Worm (Caenorhabditis elegans) whole organism, midembryonic: ENCODE results near the gene K11D12.12.

Experiments
- T22C8.4 ChIP-seq: fragments of 200-800 bp; sonication (Bioruptor generic); IDR thresholded peaks from 2 replicates; pipeline ENCODE4 v1.3.6; 2022; ENCODE audit warnings: missing genetic modification characterization, missing compliant biosample characterization
- cog-1 ChIP-seq: sonication (generic microtip); optimal IDR thresholded peaks from 2 replicates; lab custom pipeline; 2016; ENCODE audit warnings: missing genetic modification characterization, missing compliant biosample characterization
- flt-1 ChIP-seq: fragments of 200-800 bp; sonication (Bioruptor generic); IDR thresholded peaks from 2 replicates; pipeline ENCODE4 v1.3.6; 2022; ENCODE audit warnings: missing genetic modification characterization, missing compliant biosample characterization
- klf-2 ChIP-seq: fragments of 200-800 bp; sonication (Bioruptor generic); conservative IDR thresholded peaks from 2 replicates; pipeline ENCODE4 v1.3.6; 2022; ENCODE audit warnings: missing genetic modification reagents, missing genetic modification characterization, missing compliant biosample characterization
- med-1 ChIP-seq: sonication (generic microtip); optimal IDR thresholded peaks from 2 replicates; lab custom pipeline; 2017; ENCODE audit warnings: missing genetic modification characterization, mild to moderate bottlenecking, missing compliant biosample characterization, antibody characterized with exemption, missing genetic modification reagents; ENCODE audit not compliant: insufficient read depth
- ref-1 ChIP-seq: fragments of 200-800 bp; sonication (Bioruptor generic); conservative IDR thresholded peaks from 2 replicates; pipeline ENCODE4 v1.3.6; 2022; ENCODE audit warnings: missing genetic modification reagents, missing genetic modification characterization, missing compliant biosample characterization
- tab-1 ChIP-seq: fragments of 200-800 bp; sonication (Bioruptor generic); IDR thresholded peaks from 2 replicates; pipeline ENCODE4 v1.3.6; 2022; ENCODE audit warnings: missing genetic modification characterization, missing compliant biosample characterization
- ztf-23 ChIP-seq: fragments of 200-800 bp; sonication (Bioruptor generic); IDR thresholded peaks from 2 replicates; pipeline ENCODE4 v1.3.6; 2022; ENCODE audit warnings: missing genetic modification reagents, missing genetic modification characterization, missing compliant biosample characterization
- ztf-29 ChIP-seq: fragments of 200-800 bp; sonication (Bioruptor generic); IDR thresholded peaks from 2 replicates; pipeline ENCODE4 v1.3.6; 2022; ENCODE audit warnings: missing genetic modification reagents, missing genetic modification characterization, missing compliant biosample characterization

K11D12.12 gene

DNA sequence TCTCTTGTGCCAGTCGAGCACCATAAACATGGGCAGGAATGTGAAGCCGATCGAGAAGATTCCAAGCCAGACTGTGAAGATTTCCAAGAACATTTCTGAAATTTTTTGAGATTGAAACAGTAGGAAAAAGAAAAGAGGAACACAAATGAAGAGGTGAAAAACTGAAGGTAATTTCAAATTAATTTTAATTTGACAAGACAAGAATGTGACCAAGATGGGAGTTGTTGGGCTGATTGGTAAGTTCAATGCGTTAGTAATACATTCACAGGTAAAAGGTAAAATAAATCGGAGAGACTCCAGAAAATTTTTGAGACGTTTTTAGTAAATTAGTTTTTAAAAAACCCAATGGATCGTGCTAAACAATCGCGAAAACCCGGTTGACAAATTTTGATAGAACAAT lies 21.3 kb upstream of the K11D12.12 start, which contains the start of gene swt-7:
Gene swt-7 (minus strand): TSS at position 101 of the 400 bp plus-strand sequence.
- TF ChIP-seq tab-1 (GFP tag; lab: Robert Waterston, UW) (no peak), T22C8.4 (GFP tag; lab: Robert Waterston, UW) (no peak), cog-1 (no peak), flt-1 (GFP tag; lab: Robert Waterston, UW) (no peak), med-1 (no peak), ref-1 (no peak), ztf-29 (no peak), ztf-23 (no peak), klf-2 (GFP tag; lab: Robert Waterston, UW) (no peak)

DNA sequence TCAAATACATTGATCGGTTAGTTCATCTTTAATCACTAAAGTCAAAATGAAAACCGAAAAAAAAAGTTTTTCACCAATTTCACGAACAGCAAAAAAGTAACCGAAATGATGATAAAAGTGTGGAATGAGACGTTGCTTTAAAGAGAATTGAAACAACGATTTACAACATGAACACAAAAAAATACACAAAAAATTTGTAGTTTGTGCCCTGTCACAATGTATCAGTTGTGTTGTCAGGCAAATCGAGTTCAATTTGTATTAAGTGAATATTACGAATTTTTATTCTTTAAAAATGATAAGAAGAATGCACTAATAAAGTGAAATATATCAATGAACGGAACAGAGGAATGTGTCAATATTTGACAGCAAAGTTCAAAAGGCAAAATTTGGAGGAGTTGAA lies 20.3 kb upstream of the K11D12.12 start:
- TF ChIP-seq tab-1 (GFP tag; lab: Robert Waterston, UW): no peak
- TF ChIP-seq T22C8.4 (GFP tag; lab: Robert Waterston, UW): no peak
- no peak for TF ChIP-seq ref-1
- no peak for TF ChIP-seq ztf-29
- TF ChIP-seq ztf-23: no peak
- no peak for TF ChIP-seq med-1
- TF ChIP-seq flt-1 (GFP tag; lab: Robert Waterston, UW): no peak
- TF ChIP-seq klf-2 (GFP tag; lab: Robert Waterston, UW): no peak
- TF ChIP-seq cog-1: no peak

DNA sequence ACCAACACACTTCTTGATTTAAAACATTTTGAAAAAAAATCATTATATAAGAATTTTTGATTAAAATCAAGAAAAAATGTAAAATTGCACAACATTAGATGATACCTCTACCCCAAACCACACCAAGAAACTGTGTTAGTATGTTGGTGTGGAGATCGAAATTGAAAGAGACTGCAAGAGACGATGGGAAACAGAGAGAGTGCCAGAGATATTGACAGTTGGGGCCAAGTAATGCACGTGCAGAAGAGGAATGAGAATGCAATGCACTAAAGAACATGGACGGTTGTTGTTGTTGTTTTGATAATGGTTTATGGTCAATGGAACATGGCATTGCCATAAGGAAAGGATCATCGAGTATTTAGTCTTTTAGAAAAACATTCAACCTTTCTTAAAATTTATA lies 19.9 kb upstream of the K11D12.12 start:
- no peak for TF ChIP-seq ztf-23
- TF ChIP-seq cog-1: no peak
- TF ChIP-seq T22C8.4 (GFP tag; lab: Robert Waterston, UW): no peak
- no peak for TF ChIP-seq ztf-29
- TF ChIP-seq ref-1: no peak
- TF ChIP-seq tab-1 (GFP tag; lab: Robert Waterston, UW): no peak
- TF ChIP-seq med-1: no peak
- TF ChIP-seq flt-1 (GFP tag; lab: Robert Waterston, UW): no peak
- TF ChIP-seq klf-2 (GFP tag; lab: Robert Waterston, UW): no peak

DNA sequence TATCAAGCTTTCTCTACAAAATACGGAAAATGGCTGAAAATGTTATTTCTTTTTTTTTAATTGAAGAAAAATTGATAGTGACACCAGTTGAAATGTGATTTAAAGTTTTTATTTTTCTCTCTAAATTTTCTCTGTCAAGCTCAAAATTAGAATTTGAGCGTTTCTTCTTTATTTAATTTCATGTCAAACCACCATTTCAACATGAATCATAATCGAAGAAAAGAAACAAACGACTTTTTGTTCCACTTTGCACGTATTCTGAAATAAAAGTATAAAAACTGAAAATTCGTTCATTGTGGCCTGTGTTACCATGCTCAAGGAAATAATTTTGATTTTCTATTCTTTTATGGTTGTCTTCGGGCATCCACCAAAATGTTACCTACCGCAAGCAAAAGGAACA lies 19.0 kb upstream of the K11D12.12 start, which contains the start of gene K11D12.13:
Gene K11D12.13 (plus strand): TSS at position 301 of the 400 bp plus-strand sequence.
- TF ChIP-seq cog-1 (no peak), med-1 (no peak), klf-2 (GFP tag; lab: Robert Waterston, UW) (no peak), ztf-23 (no peak), ref-1 (no peak), ztf-29 (no peak), T22C8.4 (GFP tag; lab: Robert Waterston, UW) (no peak), flt-1 (GFP tag; lab: Robert Waterston, UW) (no peak), tab-1 (GFP tag; lab: Robert Waterston, UW) (no peak)

DNA sequence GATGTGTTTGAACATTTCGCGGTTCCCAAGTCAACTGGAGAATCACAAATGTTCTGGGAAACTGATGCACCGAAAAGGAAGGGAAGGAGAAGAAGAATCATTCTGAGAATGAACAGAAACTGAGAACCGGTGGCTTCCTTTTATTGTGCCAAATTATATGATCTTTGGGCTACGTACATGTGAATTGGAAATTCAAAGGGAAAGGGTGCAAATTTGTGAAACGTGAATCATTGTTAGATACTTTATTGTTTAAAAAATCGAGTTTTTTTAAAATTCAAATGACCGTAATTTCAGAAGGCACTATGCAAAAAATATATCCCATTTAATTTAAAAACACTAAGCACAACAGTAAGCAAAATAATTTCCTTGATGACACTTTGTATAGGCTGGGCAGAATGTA lies 17.0 kb upstream of the K11D12.12 start, which contains the start of gene K11D12.6:
Gene K11D12.6 (minus strand): TSS at position 101 of the 400 bp plus-strand sequence.
- TF ChIP-seq ztf-23 (no peak), tab-1 (GFP tag; lab: Robert Waterston, UW) (no peak), cog-1 (no peak), flt-1 (GFP tag; lab: Robert Waterston, UW) (no peak), klf-2 (GFP tag; lab: Robert Waterston, UW) (no peak), ztf-29 (no peak)

DNA sequence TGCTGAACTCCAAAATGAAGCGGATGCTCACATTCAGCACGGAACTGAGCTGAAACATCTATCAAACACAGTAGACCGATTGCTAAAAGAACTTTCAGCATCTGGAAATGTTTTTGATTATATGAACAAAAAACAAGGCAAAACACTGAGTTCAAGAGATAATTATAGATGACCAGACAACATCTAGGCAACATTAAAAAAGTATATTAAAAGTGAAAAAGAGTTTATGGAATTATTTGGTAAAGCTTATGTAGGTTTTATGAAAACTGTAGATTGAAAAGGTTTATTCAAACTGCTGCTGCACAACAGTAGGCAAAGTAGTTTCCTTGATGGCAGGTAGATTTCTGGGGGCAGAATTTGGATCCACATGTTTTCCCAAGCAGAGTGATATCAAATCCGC lies 15.7 kb upstream of the K11D12.12 start, which contains the start of gene K11D12.7:
Gene K11D12.7 (minus strand): TSS at position 101 of the 400 bp plus-strand sequence.
- TF ChIP-seq med-1: no peak

DNA sequence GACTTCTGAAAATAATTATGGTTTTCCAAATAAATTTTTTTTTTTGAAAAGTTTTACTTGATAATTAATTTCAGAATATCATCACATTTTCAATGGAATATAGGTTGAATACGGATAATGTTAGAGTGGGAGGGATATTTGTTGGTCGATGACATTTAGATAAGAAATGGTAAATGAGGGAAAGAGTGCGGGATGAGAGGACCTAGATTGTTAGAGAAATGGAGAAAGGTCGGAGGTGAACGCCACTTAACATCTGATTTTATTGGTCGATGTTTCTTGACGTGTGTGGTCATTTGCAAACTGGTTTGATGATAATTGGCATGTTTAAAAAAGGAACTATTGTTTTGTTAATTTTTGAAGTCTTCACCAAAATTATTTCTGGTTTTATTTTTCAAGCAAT lies 13.6 kb upstream of the K11D12.12 start:
- TF ChIP-seq klf-2 (GFP tag; lab: Robert Waterston, UW): no peak
- no peak for TF ChIP-seq med-1
- TF ChIP-seq ref-1: no peak
- no peak for TF ChIP-seq flt-1 (GFP tag; lab: Robert Waterston, UW)
- no peak for TF ChIP-seq tab-1 (GFP tag; lab: Robert Waterston, UW)
- no peak for TF ChIP-seq ztf-23

DNA sequence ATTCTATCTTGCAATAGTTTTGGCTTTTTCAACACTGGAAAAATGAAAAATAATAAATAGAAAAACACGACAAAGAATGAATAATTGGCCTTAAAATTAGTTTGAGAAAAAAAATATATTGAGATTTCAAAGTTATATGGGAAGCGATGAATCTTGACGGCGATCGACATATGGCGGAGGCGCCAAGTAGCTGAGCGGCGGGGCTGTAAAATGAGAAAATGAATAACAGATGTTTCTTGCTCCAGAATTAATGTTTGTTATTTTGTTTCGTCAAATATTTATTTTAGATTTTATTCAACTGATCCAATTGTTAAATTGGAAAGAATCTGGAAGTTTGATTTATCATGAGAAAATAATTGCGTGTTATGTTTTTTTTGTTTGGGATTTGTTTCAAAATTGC lies 12.5 kb upstream of the K11D12.12 start, which contains the start of gene K11D12.11:
Gene K11D12.11 (minus strand): TSS at position 42 of the 400 bp plus-strand sequence.
- TF ChIP-seq cog-1 (no peak), ztf-29 (no peak), tab-1 (GFP tag; lab: Robert Waterston, UW) (no peak), ref-1 (no peak), ztf-23 (no peak), med-1 (no peak), T22C8.4 (GFP tag; lab: Robert Waterston, UW) (no peak), flt-1 (GFP tag; lab: Robert Waterston, UW) (no peak), klf-2 (GFP tag; lab: Robert Waterston, UW) (no peak)

DNA sequence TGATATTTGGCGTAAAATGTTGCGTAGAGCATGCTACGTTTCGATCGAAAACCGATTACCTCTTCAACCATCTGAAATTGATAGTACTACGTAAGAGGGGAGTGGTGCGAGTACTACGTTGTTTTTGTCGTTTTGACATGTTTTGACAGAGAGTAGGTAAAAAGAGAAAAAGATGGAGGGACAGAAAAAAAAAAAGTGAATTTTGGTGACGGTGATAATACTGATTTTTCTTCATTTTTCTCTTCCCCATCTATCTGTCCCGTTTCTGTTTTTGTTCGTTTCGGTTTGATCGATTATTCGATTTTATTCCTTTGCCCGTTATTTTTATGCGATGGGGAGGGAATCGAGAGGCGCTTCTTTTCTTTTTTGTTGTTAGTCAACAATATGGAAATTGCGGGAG lies 11.1 kb upstream of the K11D12.12 start, which contains the start of gene K11D12.8:
Gene K11D12.8 (minus strand): TSS at position 77 of the 400 bp plus-strand sequence.
- TF ChIP-seq cog-1 (no peak), ztf-29 (no peak), T22C8.4 (GFP tag; lab: Robert Waterston, UW) (no peak), ref-1 (no peak), flt-1 (GFP tag; lab: Robert Waterston, UW) (no peak), tab-1 (GFP tag; lab: Robert Waterston, UW) (no peak), med-1 (no peak), klf-2 (GFP tag; lab: Robert Waterston, UW) (no peak), ztf-23 (no peak)

DNA sequence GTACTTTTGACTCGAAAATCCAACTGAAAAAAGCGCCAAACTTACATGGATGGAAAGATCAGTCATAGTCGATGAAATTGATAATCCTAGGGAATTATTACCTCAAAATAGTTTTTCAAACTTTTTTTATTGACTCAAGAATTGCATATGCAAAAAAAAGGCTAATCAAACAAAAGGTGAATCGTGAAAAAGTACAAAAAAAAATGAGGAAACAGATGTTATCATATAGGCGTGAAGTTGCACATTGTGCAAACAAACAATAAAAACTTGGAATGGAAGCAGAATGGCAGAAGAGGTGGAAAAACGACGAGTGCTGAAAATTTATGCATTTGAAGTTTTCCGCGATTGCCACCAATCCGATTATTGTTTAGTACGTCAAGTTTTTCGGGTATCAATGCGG lies 6.0 kb upstream of the K11D12.12 start, which contains the start of gene exc-14:
Gene exc-14 (minus strand): TSS at position 101 of the 400 bp plus-strand sequence.
- TF ChIP-seq cog-1 (no peak), klf-2 (GFP tag; lab: Robert Waterston, UW) (no peak), flt-1 (GFP tag; lab: Robert Waterston, UW) (no peak), ztf-29 (no peak), tab-1 (GFP tag; lab: Robert Waterston, UW) (no peak), ztf-23 (no peak), med-1 (no peak), ref-1 (no peak), T22C8.4 (GFP tag; lab: Robert Waterston, UW) (no peak)

DNA sequence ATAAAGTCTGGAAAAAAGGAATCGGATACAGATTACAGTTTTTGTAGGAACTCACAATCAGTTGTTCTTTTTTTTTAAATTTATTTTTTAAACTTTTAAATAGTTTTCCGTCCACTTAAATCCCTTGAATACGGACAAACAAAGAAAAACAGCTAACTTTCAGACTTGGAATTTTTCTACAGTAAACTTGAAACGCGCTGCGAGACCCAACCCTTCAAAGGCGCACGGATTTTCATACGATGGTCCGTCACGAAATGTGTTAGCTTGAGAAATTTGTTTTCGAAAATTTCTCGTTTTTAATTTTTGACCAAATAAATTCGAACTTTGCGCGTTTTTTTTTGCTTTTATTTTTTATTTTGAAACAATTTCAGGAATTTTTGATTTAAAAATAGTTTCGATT lies 5.5 kb upstream of the K11D12.12 start:
- TF ChIP-seq tab-1 (GFP tag; lab: Robert Waterston, UW) (no peak), T22C8.4 (GFP tag; lab: Robert Waterston, UW) (no peak), ref-1 (no peak), med-1 (no peak), cog-1 (no peak), ztf-23 (no peak), ztf-29 (no peak), klf-2 (GFP tag; lab: Robert Waterston, UW) (no peak), flt-1 (GFP tag; lab: Robert Waterston, UW) (no peak)
